Worm (Caenorhabditis elegans) whole organism, late embryonic: ENCODE results near the gene C17H11.6.

Experiments used
- C08G9.2 ChIP-seq: sonication (generic microtip); optimal IDR thresholded peaks from 2 replicates; lab custom pipeline; 2016; ENCODE audit warnings: mild to moderate bottlenecking, missing genetic modification characterization, moderate library complexity, missing compliant biosample characterization
- F13H6.1 ChIP-seq: sonication (generic microtip); optimal IDR thresholded peaks from 2 replicates; lab custom pipeline; 2016; ENCODE audit warnings: missing genetic modification characterization, missing compliant biosample characterization
- K02D7.2 ChIP-seq: sonication (generic microtip); optimal IDR thresholded peaks from 2 replicates; lab custom pipeline; 2017; ENCODE audit warnings: mild to moderate bottlenecking, missing genetic modification characterization, missing compliant biosample characterization
- K09A11.1 ChIP-seq: sonication (generic microtip); optimal IDR thresholded peaks from 2 replicates; lab custom pipeline; 2017; ENCODE audit warnings: antibody characterized with exemption, mild to moderate bottlenecking, missing genetic modification characterization, missing compliant biosample characterization; ENCODE audit not compliant: insufficient read depth
- Y22D7AL.16 ChIP-seq: sonication (generic microtip); optimal IDR thresholded peaks from 2 replicates; lab custom pipeline; 2016; ENCODE audit warnings: missing genetic modification characterization, missing compliant biosample characterization
- ahr-1 ChIP-seq: sonication (generic microtip); optimal IDR thresholded peaks from 2 replicates; lab custom pipeline; 2016; ENCODE audit warnings: missing genetic modification characterization, missing compliant biosample characterization
- ceh-14 ChIP-seq: sonication (generic microtip); optimal IDR thresholded peaks from 2 replicates; lab custom pipeline; 2016; ENCODE audit warnings: missing genotype, missing genetic modification characterization, missing compliant biosample characterization
- ceh-18 ChIP-seq: sonication (generic microtip); optimal IDR thresholded peaks from 2 replicates; lab custom pipeline; 2016; ENCODE audit warnings: missing genetic modification characterization, missing compliant biosample characterization
- ceh-19 ChIP-seq: fragments of 200-800 bp; sonication (Bioruptor generic); optimal IDR thresholded peaks from 2 replicates; lab custom pipeline; 2018; ENCODE audit warnings: mild to moderate bottlenecking, missing genetic modification characterization, missing compliant biosample characterization
- ceh-2 ChIP-seq: sonication (generic microtip); optimal IDR thresholded peaks from 2 replicates; lab custom pipeline; 2016; ENCODE audit warnings: missing genotype, missing genetic modification characterization, missing compliant biosample characterization
- ceh-22 ChIP-seq: sonication (generic microtip); optimal IDR thresholded peaks from 2 replicates; lab custom pipeline; 2017; ENCODE audit warnings: missing biosample characterization, missing genetic modification characterization
- ceh-30 ChIP-seq: fragments of 150-350 bp; optimal IDR thresholded peaks from 2 replicates; lab custom pipeline; 2014; ENCODE audit warnings: missing biosample characterization, missing genetic modification characterization
- ceh-31 ChIP-seq: sonication (generic microtip); optimal IDR thresholded peaks from 2 replicates; lab custom pipeline; 2016; ENCODE audit warnings: missing genetic modification characterization, missing compliant biosample characterization
- ceh-34 ChIP-seq: sonication (generic microtip); optimal IDR thresholded peaks from 2 replicates; lab custom pipeline; 2016; ENCODE audit warnings: mild to moderate bottlenecking, missing genetic modification characterization, missing compliant biosample characterization
- ceh-48 ChIP-seq: sonication (generic microtip); optimal IDR thresholded peaks from 2 replicates; lab custom pipeline; 2016; ENCODE audit warnings: missing genetic modification characterization, inconsistent platforms, missing compliant biosample characterization
- ceh-6 ChIP-seq: fragments of 200-800 bp; sonication (Bioruptor generic); optimal IDR thresholded peaks from 2 replicates; lab custom pipeline; 2018; ENCODE audit warnings: mild to moderate bottlenecking, missing genetic modification characterization, missing compliant biosample characterization
- ceh-9 ChIP-seq: sonication (generic microtip); optimal IDR thresholded peaks from 2 replicates; lab custom pipeline; 2016; ENCODE audit warnings: mild to moderate bottlenecking, missing genetic modification characterization, inconsistent platforms, missing compliant biosample characterization
- che-1 ChIP-seq: sonication (generic microtip); optimal IDR thresholded peaks from 2 replicates; lab custom pipeline; 2016; ENCODE audit warnings: mild to moderate bottlenecking, missing genetic modification characterization, missing compliant biosample characterization
- dmd-4 ChIP-seq: sonication (generic microtip); optimal IDR thresholded peaks from 2 replicates; lab custom pipeline; 2016; ENCODE audit warnings: borderline replicate concordance, missing genetic modification characterization, missing compliant biosample characterization
- dve-1 ChIP-seq: sonication (generic microtip); optimal IDR thresholded peaks from 2 replicates; lab custom pipeline; 2017; ENCODE audit warnings: antibody characterized with exemption, mild to moderate bottlenecking, missing genetic modification characterization, missing compliant biosample characterization
- elt-2 ChIP-seq: sonication (generic microtip); optimal IDR thresholded peaks from 2 replicates; lab custom pipeline; 2016; ENCODE audit warnings: missing genetic modification reagents, missing genetic modification characterization, missing compliant biosample characterization
- fax-1 ChIP-seq: sonication (generic microtip); optimal IDR thresholded peaks from 2 replicates; lab custom pipeline; 2016; ENCODE audit warnings: missing genotype, missing genetic modification characterization, missing compliant biosample characterization
- fkh-6 ChIP-seq: sonication (generic microtip); optimal IDR thresholded peaks from 2 replicates; lab custom pipeline; 2016; ENCODE audit warnings: missing genetic modification characterization, missing compliant biosample characterization
- gmeb-2 ChIP-seq: sonication (generic microtip); optimal IDR thresholded peaks from 2 replicates; lab custom pipeline; 2016; ENCODE audit warnings: missing genetic modification characterization, inconsistent platforms, missing compliant biosample characterization
- hlh-30 ChIP-seq: sonication (generic microtip); optimal IDR thresholded peaks from 2 replicates; lab custom pipeline; 2017; ENCODE audit warnings: antibody characterized with exemption, missing genetic modification characterization, missing compliant biosample characterization; ENCODE audit not compliant: insufficient read depth
- hlh-8 ChIP-seq: sonication (generic microtip); optimal IDR thresholded peaks from 2 replicates; lab custom pipeline; 2016; ENCODE audit warnings: missing genotype, missing genetic modification characterization, missing compliant biosample characterization
- lim-6 ChIP-seq: sonication (generic microtip); optimal IDR thresholded peaks from 2 replicates; lab custom pipeline; 2016; ENCODE audit warnings: missing genetic modification characterization, missing compliant biosample characterization
- lin-11 ChIP-seq: fragments of 200-800 bp; sonication (Bioruptor generic); optimal IDR thresholded peaks from 2 replicates; lab custom pipeline; 2018; ENCODE audit warnings: mild to moderate bottlenecking, missing genetic modification characterization, missing compliant biosample characterization
- nfya-1 ChIP-seq: sonication (generic microtip); optimal IDR thresholded peaks from 2 replicates; lab custom pipeline; 2017; ENCODE audit warnings: missing genetic modification characterization, mild to moderate bottlenecking, missing compliant biosample characterization, antibody characterized with exemption, moderate library complexity
- nhr-232 ChIP-seq: sonication (generic microtip); optimal IDR thresholded peaks from 2 replicates; lab custom pipeline; 2016; ENCODE audit warnings: missing genetic modification characterization, missing compliant biosample characterization
- pag-3 ChIP-seq: sonication (generic microtip); optimal IDR thresholded peaks from 2 replicates; lab custom pipeline; 2016; ENCODE audit warnings: missing compliant biosample characterization, missing genetic modification characterization, borderline replicate concordance
- pha-4 ChIP-seq: fragments of 150-350 bp; optimal IDR thresholded peaks from 2 replicates; lab custom pipeline; 2018; ENCODE audit warnings: missing biosample characterization, missing genetic modification reagents, missing genetic modification characterization
- pqm-1 ChIP-seq: sonication (generic microtip); optimal IDR thresholded peaks from 2 replicates; lab custom pipeline; 2016; ENCODE audit warnings: missing genetic modification characterization, missing compliant biosample characterization
- pros-1 ChIP-seq: fragments of 150-350 bp; optimal IDR thresholded peaks from 2 replicates; lab custom pipeline; 2014; ENCODE audit warnings: missing biosample characterization, missing genetic modification reagents, missing genetic modification characterization
- sdc-2 ChIP-seq: sonication (generic microtip); optimal IDR thresholded peaks from 2 replicates; lab custom pipeline; 2016; ENCODE audit warnings: missing genotype, missing genetic modification characterization, missing compliant biosample characterization
- sox-4 ChIP-seq: sonication (generic microtip); optimal IDR thresholded peaks from 2 replicates; lab custom pipeline; 2017; ENCODE audit warnings: mild to moderate bottlenecking, missing genetic modification characterization, inconsistent platforms, missing compliant biosample characterization
- syd-9 ChIP-seq: sonication (generic microtip); optimal IDR thresholded peaks from 2 replicates; lab custom pipeline; 2016; ENCODE audit warnings: mild to moderate bottlenecking, missing genetic modification characterization, moderate library complexity, missing compliant biosample characterization
- tbx-7 ChIP-seq: sonication (generic microtip); optimal IDR thresholded peaks from 2 replicates; lab custom pipeline; 2016; ENCODE audit warnings: missing genotype, missing genetic modification characterization, missing compliant biosample characterization
- unc-3 ChIP-seq, 2 experiments: fragments of 200-800 bp in 1 of 2; sonication (Bioruptor generic) in 1 of 2; sonication (generic microtip) in 1 of 2; conservative IDR thresholded peaks in 1 of 2; optimal IDR thresholded peaks in 1 of 2; 2 replicates each; pipeline versions ENCODE4 v1.3.6 to Lab custom; 2016 to 2022; ENCODE audit warnings: missing compliant biosample characterization in 2 of 2, missing genetic modification characterization in 2 of 2, missing genetic modification reagents in 1 of 2
- unc-86 ChIP-seq: sonication (generic microtip); optimal IDR thresholded peaks from 2 replicates; lab custom pipeline; 2016; ENCODE audit warnings: missing genetic modification characterization, missing compliant biosample characterization
- ztf-16 ChIP-seq: sonication (generic microtip); optimal IDR thresholded peaks from 2 replicates; lab custom pipeline; 2017; ENCODE audit warnings: missing genetic modification characterization, missing compliant biosample characterization

C17H11.6 gene

DNA sequence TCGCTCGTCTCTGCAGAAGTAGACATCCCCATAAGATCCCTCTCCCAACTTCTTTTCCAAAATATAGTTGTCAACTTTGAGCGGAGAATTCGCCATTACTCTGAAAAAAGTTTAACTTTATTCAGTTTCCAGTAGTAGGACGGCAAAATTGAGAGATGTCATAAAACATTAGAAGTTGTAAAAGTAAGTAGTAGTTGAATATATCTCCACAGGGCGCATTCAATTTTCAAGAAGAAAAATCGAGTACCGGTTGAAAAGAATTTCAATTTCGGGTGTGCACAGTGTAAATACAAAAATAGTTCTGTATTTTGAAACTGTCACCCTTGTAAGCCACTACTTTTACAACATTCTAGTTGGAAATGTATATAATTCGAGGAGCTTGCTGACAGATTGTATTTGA is 53.0 kb downstream of the C17H11.6 start, which contains the start of gene F22F1.2:
Gene F22F1.2, minus strand, starts transcription at position 101 of the 400 bp plus-strand sequence.
- TF ChIP-seq ahr-1 (no peak), ceh-18 (no peak), dve-1 (tag; lab: Kevin White, UChicago) (no peak), nhr-232 (tag; lab: Kevin White, UChicago) (no peak), unc-86 (tag; lab: Kevin White, UChicago) (no peak), F13H6.1 (tag; lab: Kevin White, UChicago) (no peak), fkh-6 (no peak), ceh-31 (tag; lab: Kevin White, UChicago) (no peak)

DNA sequence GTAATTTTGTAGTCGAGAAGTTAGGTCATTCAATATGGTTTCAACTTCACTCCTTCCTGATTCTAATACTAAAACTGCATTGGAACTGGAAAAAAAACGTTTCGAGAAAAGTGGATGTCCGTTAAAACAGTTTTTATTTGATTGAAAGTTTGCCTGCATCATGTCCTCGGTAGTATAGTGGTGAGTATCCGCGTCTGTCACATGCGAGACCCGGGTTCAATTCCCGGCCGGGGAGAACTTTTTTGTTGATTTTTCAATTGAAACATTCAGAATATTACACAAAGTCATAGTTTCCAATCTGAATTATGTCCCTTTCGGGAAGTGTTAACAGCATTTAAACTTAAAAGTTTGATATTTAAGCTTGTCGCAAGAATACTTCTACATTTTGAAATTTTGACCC is 54.6 kb downstream of the C17H11.6 start:
- no peak for TF ChIP-seq ceh-9 (tag; lab: Kevin White, UChicago)
- no peak for TF ChIP-seq fkh-6
- no peak for TF ChIP-seq sdc-2 (tag; lab: Kevin White, UChicago)
- no peak for TF ChIP-seq ceh-6 (GFP tag; lab: Kevin White, UChicago)

DNA sequence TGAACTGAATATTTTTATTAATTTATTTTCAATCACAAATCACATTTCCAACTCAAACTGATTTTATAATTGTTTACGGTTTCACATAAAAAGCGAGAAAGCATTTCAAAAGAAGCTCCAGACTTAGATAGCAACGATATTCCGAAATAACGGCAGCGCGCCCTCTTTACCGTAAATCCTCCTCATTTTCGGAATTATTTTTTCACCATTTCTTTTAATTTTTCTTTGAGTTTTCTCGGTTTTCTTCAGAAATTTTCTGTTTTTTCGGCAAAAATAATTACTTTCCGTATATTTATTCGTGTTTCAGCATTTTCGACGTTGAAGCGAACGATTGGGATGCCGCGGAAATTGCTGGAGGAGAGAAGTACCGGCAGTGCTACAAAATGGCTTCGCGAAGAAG is 56.2 kb downstream of the C17H11.6 start, which contains the start of gene C02B8.1:
Gene C02B8.1, plus strand, starts transcription at position 301 of the 400 bp plus-strand sequence.
- TF ChIP-seq lin-11 (tag; lab: Kevin White, UChicago) (no peak), nfya-1 (tag; lab: Kevin White, UChicago) (no peak), ceh-30 (no peak), ceh-48 (tag; lab: Kevin White, UChicago) (no peak), nhr-232 (tag; lab: Kevin White, UChicago) (no peak), ztf-16 (tag; lab: Kevin White, UChicago) (no peak), syd-9 (tag; lab: Kevin White, UChicago) (no peak), lim-6 (tag; lab: Kevin White, UChicago) (no peak), sdc-2 (tag; lab: Kevin White, UChicago) (no peak), sox-4 (tag; lab: Kevin White, UChicago) (no peak), ceh-19 (no peak), fkh-6 (no peak), F13H6.1 (tag; lab: Kevin White, UChicago) (no peak)

DNA sequence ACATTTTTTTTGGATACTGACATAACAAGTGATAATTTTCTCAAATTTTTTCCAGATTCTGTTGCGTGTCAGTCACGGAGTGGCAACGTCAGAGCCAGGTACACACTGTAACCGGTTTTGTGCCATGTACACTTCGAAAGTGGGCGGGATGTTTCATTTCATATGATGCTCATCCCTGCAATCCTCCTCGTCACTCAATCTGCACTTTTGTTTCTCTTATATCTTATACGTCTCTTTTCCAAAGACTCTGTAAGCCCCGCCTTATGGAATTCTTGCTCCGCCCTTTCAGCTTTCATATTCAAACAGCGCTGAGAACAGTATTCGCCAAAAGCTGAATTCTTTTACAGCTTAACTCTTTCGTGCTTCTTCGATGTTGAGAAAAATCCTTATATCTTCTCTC is 64.4 kb downstream of the C17H11.6 start, which contains the start of gene C02B8.3:
Gene C02B8.3, plus strand, starts transcription at position 301 of the 400 bp plus-strand sequence.
- TF ChIP-seq hlh-8 = no peak
- no peak for TF ChIP-seq unc-3 (GFP tag; conservative IDR thresholded peaks at IDR 0.05; lab: Robert Waterston, UW)
- no peak for TF ChIP-seq unc-3 (tag; optimal IDR thresholded peaks at IDR 0.05; lab: Kevin White, UChicago)
- TF ChIP-seq tbx-7 (tag; lab: Kevin White, UChicago) = no peak
- no peak for TF ChIP-seq pag-3
- TF ChIP-seq F13H6.1 (tag; lab: Kevin White, UChicago) = no peak
- TF ChIP-seq ztf-16 (tag; lab: Kevin White, UChicago) = no peak
- TF ChIP-seq pros-1 (tag; lab: Kevin White, UChicago) = no peak
- TF ChIP-seq fax-1 = no peak
- no peak for TF ChIP-seq ceh-2 (tag; lab: Kevin White, UChicago)
- TF ChIP-seq pha-4 (tag; lab: Kevin White, UChicago) = no peak
- no peak for TF ChIP-seq elt-2 (tag; lab: Kevin White, UChicago)
- TF ChIP-seq dve-1 (tag; lab: Kevin White, UChicago) = no peak
- TF ChIP-seq ceh-30 = no peak
- TF ChIP-seq ceh-14 = no peak
- TF ChIP-seq K09A11.1 (tag; lab: Kevin White, UChicago) = no peak
- no peak for TF ChIP-seq ceh-6 (GFP tag; lab: Kevin White, UChicago)

DNA sequence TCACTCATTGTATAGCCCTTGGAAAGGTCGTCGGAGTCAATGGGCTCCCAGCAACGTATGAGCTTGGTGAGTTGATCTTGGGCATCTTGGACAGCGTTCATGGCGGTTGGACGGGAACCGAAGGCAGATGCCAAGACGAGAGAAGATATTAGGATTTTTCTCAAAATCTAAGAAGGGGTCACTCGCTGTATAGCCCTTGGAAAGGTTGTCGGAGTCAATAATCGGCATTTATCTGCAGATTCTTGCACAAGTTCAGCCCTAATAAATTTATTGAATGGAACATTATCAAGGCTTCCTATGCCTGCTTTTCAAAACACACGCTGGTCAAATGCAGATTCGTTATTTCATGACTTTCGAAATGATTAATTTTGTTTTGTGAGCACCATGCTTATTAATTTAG is 65.8 kb downstream of the C17H11.6 start, which contains the start of gene C02B8.7:
Gene C02B8.7, minus strand, starts transcription at position 101 of the 400 bp plus-strand sequence.
- TF ChIP-seq hlh-30 = no peak
- no peak for TF ChIP-seq C08G9.2 (tag; lab: Kevin White, UChicago)
- no peak for TF ChIP-seq ahr-1
- no peak for TF ChIP-seq dmd-4 (tag; lab: Kevin White, UChicago)
- no peak for TF ChIP-seq ceh-22 (tag; lab: Kevin White, UChicago)
- TF ChIP-seq Y22D7AL.16 = no peak
- no peak for TF ChIP-seq syd-9 (tag; lab: Kevin White, UChicago)
- TF ChIP-seq ceh-6 (GFP tag; lab: Kevin White, UChicago) = no peak
- no peak for TF ChIP-seq che-1 (tag; lab: Kevin White, UChicago)
- no peak for TF ChIP-seq K02D7.2 (tag; lab: Kevin White, UChicago)
- no peak for TF ChIP-seq pqm-1 (tag; lab: Kevin White, UChicago)
- TF ChIP-seq lin-11 (tag; lab: Kevin White, UChicago) = no peak
- TF ChIP-seq ceh-34 = no peak
- no peak for TF ChIP-seq hlh-8
- TF ChIP-seq gmeb-2 (tag; lab: Kevin White, UChicago) = no peak
- TF ChIP-seq, all 69 proteins: peak for 0
